Worm (Caenorhabditis elegans) whole organism, young adult: ENCODE measurements around the gene B0336.13.
A peak's percentile ranks its signal among the peaks of the same experiment; 100 is the strongest.

ENCODE experiments used
- B0019.2 ChIP-seq: fragments of 200-800 bp; sonication (Bioruptor generic); conservative IDR thresholded peaks from 2 replicates; pipeline ENCODE4 v1.3.6; 2022; ENCODE audit warnings: missing genetic modification reagents, missing genetic modification characterization, missing compliant biosample characterization
- B0035.1 ChIP-seq: sonication (generic microtip); optimal IDR thresholded peaks from 2 replicates; lab custom pipeline; 2016; ENCODE audit warnings: missing genetic modification characterization, mild to moderate bottlenecking, missing compliant biosample characterization, missing genotype, missing genetic modification reagents
- B0336.3 ChIP-seq: fragments of 200-800 bp; sonication (Bioruptor generic); IDR thresholded peaks from 2 replicates; pipeline ENCODE4 v1.3.6; 2022; ENCODE audit warnings: missing genetic modification characterization, missing compliant biosample characterization
- D2030.7 ChIP-seq: fragments of 200-800 bp; sonication (Bioruptor generic); IDR thresholded peaks from 2 replicates; pipeline ENCODE4 v1.3.6; 2022; ENCODE audit warnings: missing genetic modification reagents, missing genetic modification characterization, missing compliant biosample characterization
- F37B4.10 ChIP-seq: fragments of 200-800 bp; sonication (Bioruptor generic); IDR thresholded peaks from 2 replicates; pipeline ENCODE4 v1.3.6; 2022; ENCODE audit warnings: missing genetic modification characterization, missing compliant biosample characterization
- F55B11.4 ChIP-seq: sonication (generic microtip); optimal IDR thresholded peaks from 2 replicates; lab custom pipeline; 2016; ENCODE audit warnings: missing compliant biosample characterization, missing genetic modification characterization, borderline replicate concordance; ENCODE audit not compliant: insufficient read depth
- T26A5.8 ChIP-seq: sonication (generic microtip); optimal IDR thresholded peaks from 2 replicates; lab custom pipeline; 2016; ENCODE audit warnings: missing genetic modification characterization, missing compliant biosample characterization
- Y53F4B.3 ChIP-seq: fragments of 200-800 bp; sonication (Bioruptor generic); IDR thresholded peaks from 2 replicates; pipeline ENCODE4 v1.3.6; 2022; ENCODE audit warnings: missing genetic modification reagents, missing genetic modification characterization, missing compliant biosample characterization
- Y67H2A.10 ChIP-seq: fragments of 200-800 bp; sonication (Bioruptor generic); conservative IDR thresholded peaks from 2 replicates; pipeline ENCODE4 v1.3.6; 2022; ENCODE audit warnings: missing genetic modification reagents, missing genetic modification characterization, missing compliant biosample characterization
- Y79H2A.3 ChIP-seq: fragments of 200-800 bp; sonication (Bioruptor generic); conservative IDR thresholded peaks from 2 replicates; pipeline ENCODE4 v1.3.6; 2022; ENCODE audit warnings: missing genetic modification reagents, missing genetic modification characterization, missing compliant biosample characterization
- Y95B8A.8 ChIP-seq: fragments of 200-800 bp; sonication (Bioruptor generic); IDR thresholded peaks from 2 replicates; pipeline ENCODE4 v1.3.6; 2022; ENCODE audit warnings: missing genetic modification reagents, missing genetic modification characterization, missing compliant biosample characterization
- aptf-2 ChIP-seq: fragments of 200-800 bp; sonication (Bioruptor generic); conservative IDR thresholded peaks from 2 replicates; pipeline ENCODE4 v1.3.6; 2022; ENCODE audit warnings: missing genetic modification reagents, missing genetic modification characterization, missing compliant biosample characterization
- aptf-3 ChIP-seq: fragments of 200-800 bp; sonication (Bioruptor generic); IDR thresholded peaks from 2 replicates; pipeline ENCODE4 v1.3.6; 2022; ENCODE audit warnings: missing genetic modification characterization, missing compliant biosample characterization
- athp-1 ChIP-seq: sonication (generic microtip); optimal IDR thresholded peaks from 2 replicates; lab custom pipeline; 2017; ENCODE audit warnings: mild to moderate bottlenecking, missing genetic modification characterization, missing compliant biosample characterization
- attf-3 ChIP-seq: fragments of 200-800 bp; sonication (Bioruptor generic); conservative IDR thresholded peaks from 2 replicates; pipeline ENCODE4 v1.3.6; 2022; ENCODE audit warnings: missing genetic modification reagents, missing genetic modification characterization, missing compliant biosample characterization
- attf-5 ChIP-seq: fragments of 200-800 bp; sonication (Bioruptor generic); optimal IDR thresholded peaks from 2 replicates; lab custom pipeline; 2018; ENCODE audit warnings: mild to moderate bottlenecking, missing genetic modification characterization, missing compliant biosample characterization
- attf-6 ChIP-seq: fragments of 200-800 bp; sonication (Bioruptor generic); IDR thresholded peaks from 2 replicates; pipeline ENCODE4 v1.3.6; 2022; ENCODE audit warnings: missing genetic modification reagents, missing genetic modification characterization, missing compliant biosample characterization
- cebp-2 ChIP-seq: fragments of 200-800 bp; sonication (Bioruptor generic); IDR thresholded peaks from 2 replicates; pipeline ENCODE4 v1.3.6; 2022; ENCODE audit warnings: missing genetic modification characterization, missing compliant biosample characterization
- ceh-100 ChIP-seq: fragments of 200-800 bp; sonication (Bioruptor generic); IDR thresholded peaks from 2 replicates; pipeline ENCODE4 v1.3.6; 2022; ENCODE audit warnings: missing genetic modification reagents, missing genetic modification characterization, missing compliant biosample characterization
- egl-44 ChIP-seq: fragments of 200-800 bp; sonication (Bioruptor generic); IDR thresholded peaks from 2 replicates; pipeline ENCODE4 v1.3.6; 2022; ENCODE audit warnings: missing genetic modification reagents, missing genetic modification characterization, missing compliant biosample characterization
- ekl-4 ChIP-seq: fragments of 200-800 bp; sonication (Bioruptor generic); IDR thresholded peaks from 2 replicates; pipeline ENCODE4 v1.3.6; 2022; ENCODE audit warnings: missing genetic modification reagents, missing genetic modification characterization, missing compliant biosample characterization
- ets-4 ChIP-seq: fragments of 200-800 bp; sonication (Bioruptor generic); optimal IDR thresholded peaks from 2 replicates; lab custom pipeline; 2018; ENCODE audit warnings: mild to moderate bottlenecking, missing genetic modification characterization, missing compliant biosample characterization
- fkh-3 ChIP-seq: sonication (generic microtip); optimal IDR thresholded peaks from 2 replicates; lab custom pipeline; 2016; ENCODE audit warnings: mild to moderate bottlenecking, missing genetic modification characterization, missing compliant biosample characterization
- him-1 ChIP-seq: sonication (generic microtip); optimal IDR thresholded peaks from 2 replicates; lab custom pipeline; 2016; ENCODE audit warnings: missing genotype, missing genetic modification reagents, missing genetic modification characterization, missing compliant biosample characterization
- hlh-12 ChIP-seq: sonication (generic microtip); optimal IDR thresholded peaks from 2 replicates; lab custom pipeline; 2016; ENCODE audit warnings: missing genetic modification characterization, missing compliant biosample characterization
- hmg-1.2 ChIP-seq: fragments of 200-800 bp; sonication (Bioruptor generic); IDR thresholded peaks from 2 replicates; pipeline ENCODE4 v1.3.6; 2022; ENCODE audit warnings: missing genetic modification reagents, missing genetic modification characterization, missing compliant biosample characterization
- hrde-1 ChIP-seq: sonication (generic microtip); optimal IDR thresholded peaks from 2 replicates; lab custom pipeline; 2016; ENCODE audit warnings: missing genetic modification characterization, mild to moderate bottlenecking, missing compliant biosample characterization, moderate library complexity, missing genotype, missing genetic modification reagents, borderline replicate concordance
- let-607 ChIP-seq, 2 experiments: fragments of 200-800 bp in 1 of 2; sonication (Bioruptor generic) in 1 of 2; sonication (generic microtip) in 1 of 2; optimal IDR thresholded peaks; 2 replicates each; lab custom pipeline; 2016 to 2018; ENCODE audit warnings: mild to moderate bottlenecking in 2 of 2, missing compliant biosample characterization in 2 of 2, missing genetic modification characterization in 2 of 2, moderate library complexity in 2 of 2, missing genotype in 1 of 2
- lin-40 ChIP-seq: sonication (generic microtip); optimal IDR thresholded peaks from 2 replicates; lab custom pipeline; 2016; ENCODE audit warnings: missing genetic modification characterization, mild to moderate bottlenecking, missing compliant biosample characterization, missing genotype, missing genetic modification reagents
- lsl-1 ChIP-seq: fragments of 200-800 bp; sonication (Bioruptor generic); optimal IDR thresholded peaks from 2 replicates; lab custom pipeline; 2018; ENCODE audit warnings: mild to moderate bottlenecking, missing genetic modification characterization, moderate library complexity, missing compliant biosample characterization
- madf-3 ChIP-seq: fragments of 200-800 bp; sonication (Bioruptor generic); IDR thresholded peaks from 2 replicates; pipeline ENCODE4 v1.3.6; 2022; ENCODE audit warnings: missing genetic modification reagents, missing genetic modification characterization, missing compliant biosample characterization
- madf-6 ChIP-seq: fragments of 200-800 bp; sonication (Bioruptor generic); IDR thresholded peaks from 2 replicates; pipeline ENCODE4 v1.3.6; 2022; ENCODE audit warnings: missing genetic modification reagents, missing genetic modification characterization, missing compliant biosample characterization
- mcd-1 ChIP-seq: fragments of 200-800 bp; sonication (Bioruptor generic); IDR thresholded peaks from 2 replicates; pipeline ENCODE4 v1.3.6; 2022; ENCODE audit warnings: missing genetic modification reagents, missing genetic modification characterization, missing compliant biosample characterization
- mes-4 ChIP-seq: sonication (generic microtip); optimal IDR thresholded peaks from 2 replicates; lab custom pipeline; 2016; ENCODE audit warnings: missing genotype, missing genetic modification characterization, missing compliant biosample characterization
- nhr-27 ChIP-seq: fragments of 200-800 bp; sonication (Bioruptor generic); optimal IDR thresholded peaks from 2 replicates; lab custom pipeline; 2018; ENCODE audit warnings: mild to moderate bottlenecking, missing genetic modification characterization, moderate library complexity, missing compliant biosample characterization
- pha-4 ChIP-seq: fragments of 150-350 bp; sonication (generic microtip); optimal IDR thresholded peaks from 2 replicates; lab custom pipeline; 2014; ENCODE audit warnings: missing biosample characterization, missing genetic modification reagents, missing genetic modification characterization
- rcor-1 ChIP-seq: fragments of 200-800 bp; sonication (Bioruptor generic); IDR thresholded peaks from 2 replicates; pipeline ENCODE4 v1.3.6; 2022; ENCODE audit warnings: missing genetic modification reagents, missing genetic modification characterization, missing compliant biosample characterization
- rpc-1 ChIP-seq, 2 experiments: fragments of 150-350 bp in 1 of 2; sonication (generic microtip) in 1 of 2; optimal IDR thresholded peaks; 2 replicates each; lab custom pipeline; 2014 to 2018; ENCODE audit warnings: missing biosample characterization in 1 of 2, missing genetic modification characterization in 1 of 2, missing genetic modification reagents in 1 of 2, missing genotype in 1 of 2
- sea-2 ChIP-seq: fragments of 200-800 bp; sonication (Bioruptor generic); IDR thresholded peaks from 2 replicates; pipeline ENCODE4 v1.3.6; 2022; ENCODE audit warnings: missing genetic modification characterization, missing compliant biosample characterization
- snpc-1.3 ChIP-seq: sonication (generic microtip); optimal IDR thresholded peaks from 2 replicates; lab custom pipeline; 2017; ENCODE audit warnings: missing genetic modification characterization, mild to moderate bottlenecking, missing compliant biosample characterization, antibody characterized with exemption, moderate library complexity, missing genotype, missing genetic modification reagents; ENCODE audit not compliant: insufficient read depth
- snpc-3.4 ChIP-seq: sonication (generic microtip); optimal IDR thresholded peaks from 2 replicates; lab custom pipeline; 2017; ENCODE audit warnings: missing genetic modification characterization, mild to moderate bottlenecking, missing compliant biosample characterization, antibody characterized with exemption, moderate library complexity, missing genotype, missing genetic modification reagents
- snpc-4 ChIP-seq, 5 experiments: fragments of 150-350 bp in 1 of 5; sonication (generic microtip) in 4 of 5; optimal IDR thresholded peaks; 2 replicates each; lab custom pipeline; 2014 to 2018; ENCODE audit warnings: missing genetic modification characterization in 5 of 5, missing biosample characterization in 3 of 5, antibody characterized with exemption in 2 of 5, mild to moderate bottlenecking in 2 of 5, missing compliant biosample characterization in 2 of 5, missing genotype in 2 of 5, moderate library complexity in 2 of 5, missing genetic modification reagents in 1 of 5
- tbp1 ChIP-seq: fragments of 200-800 bp; sonication (Bioruptor generic); optimal IDR thresholded peaks from 2 replicates; lab custom pipeline; 2018; ENCODE audit warnings: mild to moderate bottlenecking, missing genetic modification characterization, missing compliant biosample characterization
- tlf-1 ChIP-seq: fragments of 200-800 bp; sonication (Bioruptor generic); optimal IDR thresholded peaks from 2 replicates; lab custom pipeline; 2018; ENCODE audit warnings: mild to moderate bottlenecking, missing genetic modification characterization, missing compliant biosample characterization
- unc-130 ChIP-seq: sonication (generic microtip); optimal IDR thresholded peaks from 2 replicates; lab custom pipeline; 2016; ENCODE audit warnings: missing genetic modification reagents, missing genetic modification characterization, missing compliant biosample characterization
- ztf-22 ChIP-seq: fragments of 200-800 bp; sonication (Bioruptor generic); optimal IDR thresholded peaks from 2 replicates; lab custom pipeline; 2018; ENCODE audit warnings: mild to moderate bottlenecking, missing genetic modification characterization, moderate library complexity, missing compliant biosample characterization
- ztf-3 ChIP-seq: fragments of 200-800 bp; sonication (Bioruptor generic); optimal IDR thresholded peaks from 2 replicates; lab custom pipeline; 2018; ENCODE audit warnings: mild to moderate bottlenecking, missing genetic modification characterization, missing compliant biosample characterization

B0336.13 gene

ce11 chrIII:5727827-5728226 is 34.0 kb downstream of the B0336.13 start, which contains the start of gene egg-1 (continued):
- TF ChIP-seq B0336.3 (GFP tag; lab: Robert Waterston, UW) (peak; percentile 78), F55B11.4 (tag; lab: Kevin White, UChicago) (no peak), fkh-3 (tag; lab: Kevin White, UChicago) (no peak), ceh-100 (GFP tag; lab: Robert Waterston, UW) (peak; percentile 53), lsl-1 (GFP tag; lab: Kevin White, UChicago) (peak; percentile 98), rpc-1 (optimal IDR thresholded peaks at IDR 0.05; lab: Kevin White, UChicago) (no peak), rpc-1 (tag; optimal IDR thresholded peaks at IDR 0.05; lab: Kevin White, UChicago) (no peak), cebp-2 (GFP tag; lab: Robert Waterston, UW) (no peak), snpc-1.3 (tag; lab: Kevin White, UChicago) (peak; percentile 93), D2030.7 (GFP tag; lab: Robert Waterston, UW) (peak; percentile 93), rcor-1 (GFP tag; lab: Robert Waterston, UW) (peak; percentile 83), B0035.1 (tag; lab: Kevin White, UChicago) (no peak), Y95B8A.8 (GFP tag; lab: Robert Waterston, UW) (peak; percentile 93), nhr-27 (tag; lab: Kevin White, UChicago) (no peak), ztf-22 (GFP tag; lab: Kevin White, UChicago) (no peak), tbp1 (peak; percentile 65), let-607 (tag; optimal IDR thresholded peaks at IDR 0.05; lab: Kevin White, UChicago) (no peak), snpc-4 (GFP tag; optimal IDR thresholded peaks at IDR 0.05; lab: Kevin White, UChicago) (peak; percentile 40), snpc-4 (tag; optimal IDR thresholded peaks at IDR 0.05; lab: Kevin White, UChicago) (peak in 3 of 4 experiments; percentile 8 to 60 (median 59)), lin-40 (tag; lab: Kevin White, UChicago) (no peak), tlf-1 (GFP tag; lab: Kevin White, UChicago) (peak; percentile 90), ekl-4 (GFP tag; lab: Robert Waterston, UW) (0 out of 2 replicates have a peak, but pooled peaks have one; percentile 59), ets-4 (GFP tag; lab: Kevin White, UChicago) (no peak), athp-1 (peak; percentile 63), mes-4 (tag; lab: Kevin White, UChicago) (no peak), sea-2 (GFP tag; lab: Robert Waterston, UW) (no peak), unc-130 (peak; percentile 75), T26A5.8 (no peak), attf-3 (GFP tag; lab: Robert Waterston, UW) (peak; percentile 17; the same call in 1 of the 2 replicates), aptf-3 (GFP tag; lab: Robert Waterston, UW) (no peak), hlh-12 (tag; lab: Kevin White, UChicago) (no peak), hrde-1 (tag; lab: Kevin White, UChicago) (peak; percentile 8), egl-44 (GFP tag; lab: Robert Waterston, UW) (no peak), mcd-1 (GFP tag; lab: Robert Waterston, UW) (peak; percentile 72), madf-3 (GFP tag; lab: Robert Waterston, UW) (peak; percentile 83), Y79H2A.3 (peak; percentile 50; the same call in 1 of the 2 replicates), him-1 (tag; lab: Kevin White, UChicago) (peak; percentile 85), Y53F4B.3 (GFP tag; lab: Robert Waterston, UW) (0 out of 2 replicates have a peak, but pooled peaks have one; percentile 17), B0019.2 (GFP tag; lab: Robert Waterston, UW) (peak; percentile 78), Y67H2A.10 (GFP tag; lab: Robert Waterston, UW) (no peak), attf-5 (GFP tag; lab: Kevin White, UChicago) (no peak), ztf-3 (GFP tag; lab: Kevin White, UChicago) (no peak), aptf-2 (GFP tag; lab: Robert Waterston, UW) (peak; percentile 70; the same call in 1 of the 2 replicates), hmg-1.2 (GFP tag; lab: Robert Waterston, UW) (peak; percentile 61), pha-4 (tag; lab: Kevin White, UChicago) (no peak), snpc-3.4 (tag; lab: Kevin White, UChicago) (peak; percentile 93), F37B4.10 (GFP tag; lab: Robert Waterston, UW) (no peak), madf-6 (GFP tag; lab: Robert Waterston, UW) (peak; percentile 99), attf-6 (GFP tag; lab: Robert Waterston, UW) (0 out of 2 replicates have a peak, but pooled peaks have one; percentile 21)
